Fruit fly (Drosophila melanogaster) whole organism, embryonic: ENCODE data around the gene lectin-29Ca.

Experiments used
- Aef1 ChIP-seq: fragments of 200-800 bp; sonication (Bioruptor generic); IDR thresholded peaks from 3 replicates; pipeline ENCODE4 v1.3.6; 2022; ENCODE audit warnings: missing biosample characterization, missing genetic modification characterization
- Antp ChIP-seq: fragments of 200-800 bp; sonication (Bioruptor generic); optimal IDR thresholded peaks from 3 replicates; lab custom pipeline; 2016; ENCODE audit warnings: missing biosample characterization, missing genetic modification characterization
- BEAF-32 ChIP-seq: fragments of 200-800 bp; sonication (Bioruptor generic); optimal IDR thresholded peaks from 3 replicates; lab custom pipeline; 2017; ENCODE audit warnings: missing biosample characterization, missing genetic modification characterization, mild to moderate bottlenecking, moderate library complexity, missing genetic modification reagents
- Bdp1 ChIP-seq: fragments of 200-800 bp; sonication (Bioruptor generic); optimal IDR thresholded peaks from 3 replicates; lab custom pipeline; 2016; ENCODE audit warnings: missing biosample characterization, missing genetic modification characterization
- CG10267 ChIP-seq: fragments of 200-800 bp; sonication (Bioruptor generic); optimal IDR thresholded peaks from 2 replicates; lab custom pipeline; 2018; ENCODE audit warnings: missing biosample characterization, mild to moderate bottlenecking, missing genetic modification characterization, moderate library complexity
- CG10431 ChIP-seq: fragments of 200-800 bp; sonication (Bioruptor generic); optimal IDR thresholded peaks from 3 replicates; lab custom pipeline; 2018; ENCODE audit warnings: missing biosample characterization, mild to moderate bottlenecking, missing genetic modification characterization
- CG11560 ChIP-seq: fragments of 200-800 bp; sonication (Bioruptor generic); IDR thresholded peaks from 3 replicates; pipeline ENCODE4 v1.3.6; 2022; ENCODE audit warnings: missing biosample characterization, missing genetic modification characterization
- CG11695 ChIP-seq: fragments of 200-800 bp; sonication (Bioruptor generic); IDR thresholded peaks from 3 replicates; pipeline ENCODE4 v1.3.6; 2022; ENCODE audit warnings: missing biosample characterization, missing genetic modification characterization
- CG1233 ChIP-seq: fragments of 200-800 bp; sonication (Bioruptor generic); optimal IDR thresholded peaks from 4 replicates; lab custom pipeline; 2018; ENCODE audit warnings: missing biosample characterization, mild to moderate bottlenecking, missing genetic modification characterization
- CG13123 ChIP-seq: fragments of 200-800 bp; sonication (Bioruptor generic); optimal IDR thresholded peaks from 2 replicates; lab custom pipeline; 2016; ENCODE audit warnings: missing biosample characterization, missing genetic modification characterization
- CG13775 ChIP-seq: fragments of 200-800 bp; sonication (Bioruptor generic); optimal IDR thresholded peaks from 3 replicates; lab custom pipeline; 2017; ENCODE audit warnings: missing biosample characterization, mild to moderate bottlenecking, missing genetic modification characterization
- CG14050 ChIP-seq: fragments of 200-800 bp; sonication (Bioruptor generic); IDR thresholded peaks from 3 replicates; pipeline ENCODE4 v1.3.6; 2022; ENCODE audit warnings: missing biosample characterization, missing genetic modification characterization
- CG14441 ChIP-seq: fragments of 200-800 bp; sonication (Bioruptor generic); IDR thresholded peaks from 2 replicates; pipeline ENCODE4 v1.3.6; 2022; ENCODE audit warnings: missing biosample characterization, missing genetic modification characterization
- CG1647 ChIP-seq: fragments of 200-800 bp; sonication (Bioruptor generic); optimal IDR thresholded peaks from 3 replicates; lab custom pipeline; 2016; ENCODE audit warnings: missing biosample characterization, missing genetic modification characterization
- CG17186 ChIP-seq: fragments of 200-800 bp; sonication (Bioruptor generic); optimal IDR thresholded peaks from 3 replicates; lab custom pipeline; 2017; ENCODE audit warnings: missing biosample characterization, missing genetic modification reagents, missing genetic modification characterization
- CG3995 ChIP-seq: fragments of 200-800 bp; sonication (Bioruptor generic); optimal IDR thresholded peaks from 3 replicates; lab custom pipeline; 2016; ENCODE audit warnings: missing biosample characterization, missing genetic modification characterization
- CG8290 ChIP-seq, 3 experiments: fragments of 200-800 bp; sonication (Bioruptor generic); optimal IDR thresholded peaks; 2 replicates each; lab custom pipeline; 2016 to 2019; ENCODE audit warnings: missing biosample characterization in 3 of 3, missing genetic modification characterization in 3 of 3, mild to moderate bottlenecking in 2 of 3, moderate library complexity in 1 of 3
- CG8765 ChIP-seq: fragments of 200-800 bp; sonication (Bioruptor generic); IDR thresholded peaks from 2 replicates; pipeline ENCODE4 v1.3.6; 2022; ENCODE audit warnings: missing biosample characterization, missing genetic modification characterization
- Dbx ChIP-seq: fragments of 200-800 bp; sonication (Bioruptor generic); IDR thresholded peaks from 3 replicates; pipeline ENCODE4 v1.3.6; 2022; ENCODE audit warnings: missing biosample characterization, missing genetic modification characterization
- Dp ChIP-seq: fragments of 200-800 bp; sonication (Bioruptor generic); optimal IDR thresholded peaks from 2 replicates; lab custom pipeline; 2018; ENCODE audit warnings: missing biosample characterization, mild to moderate bottlenecking, missing genetic modification characterization, moderate library complexity
- E2f2 ChIP-seq: fragments of 200-800 bp; sonication (Bioruptor generic); IDR thresholded peaks from 2 replicates; pipeline ENCODE4 v1.3.6; 2022; ENCODE audit warnings: missing biosample characterization, missing genetic modification characterization
- Elba2 ChIP-seq: fragments of 200-800 bp; sonication (Bioruptor generic); optimal IDR thresholded peaks from 3 replicates; lab custom pipeline; 2016; ENCODE audit warnings: missing biosample characterization, missing genetic modification characterization
- Ets65A ChIP-seq: fragments of 200-800 bp; sonication (Bioruptor generic); peaks from one replicate; lab custom pipeline; 2016; ENCODE audit warnings: missing biosample characterization, missing genetic modification characterization
- HLH4C ChIP-seq: fragments of 200-800 bp; sonication (Bioruptor generic); IDR thresholded peaks from 3 replicates; pipeline ENCODE4 v1.3.6; 2022; ENCODE audit warnings: missing biosample characterization, missing genetic modification characterization; ENCODE audit not compliant: partially characterized antibody
- Hr51 ChIP-seq, 2 experiments: fragments of 200-800 bp; sonication (Bioruptor generic); optimal IDR thresholded peaks; 2 replicates in 1 of 2; 3 replicates in 1 of 2; lab custom pipeline; 2016 to 2018; ENCODE audit warnings: missing biosample characterization in 2 of 2, missing genetic modification characterization in 2 of 2, mild to moderate bottlenecking in 1 of 2, moderate library complexity in 1 of 2
- MBD-R2 ChIP-seq: fragments of 200-800 bp; sonication (Bioruptor generic); IDR thresholded peaks from 2 replicates; pipeline ENCODE4 v1.3.6; 2022; ENCODE audit warnings: missing biosample characterization, missing genetic modification characterization
- Ptx1 ChIP-seq: fragments of 200-800 bp; sonication (Bioruptor generic); IDR thresholded peaks from 2 replicates; pipeline ENCODE4 v1.3.6; 2022; ENCODE audit warnings: missing biosample characterization, missing genetic modification characterization
- Sry-δ ChIP-seq: fragments of 200-800 bp; sonication (Bioruptor generic); optimal IDR thresholded peaks from 2 replicates; lab custom pipeline; 2016; ENCODE audit warnings: missing biosample characterization, missing genetic modification characterization
- al ChIP-seq: fragments of 200-800 bp; sonication (Bioruptor generic); IDR thresholded peaks from 2 replicates; pipeline ENCODE4 v1.3.6; 2022; ENCODE audit warnings: missing biosample characterization, missing genetic modification characterization
- cad ChIP-seq: fragments of >200 bp; optimal IDR thresholded peaks from 2 replicates; lab custom pipeline; 2017; ENCODE audit warnings: missing biosample characterization, missing genetic modification characterization
- chinmo ChIP-seq: fragments of 200-800 bp; sonication (Bioruptor generic); IDR thresholded peaks from 4 replicates; pipeline ENCODE4 v1.3.6; 2022; ENCODE audit warnings: missing biosample characterization, missing genetic modification characterization; ENCODE audit not compliant: partially characterized antibody
- crc ChIP-seq: fragments of 200-800 bp; sonication (Bioruptor generic); optimal IDR thresholded peaks from 2 replicates; lab custom pipeline; 2016; ENCODE audit warnings: missing biosample characterization, missing genetic modification characterization
- crp ChIP-seq, 2 experiments: fragments of 200-800 bp; sonication (Bioruptor generic); optimal IDR thresholded peaks; 2 replicates in 1 of 2; 3 replicates in 1 of 2; lab custom pipeline; 2017; ENCODE audit warnings: missing biosample characterization in 2 of 2, missing genetic modification characterization in 2 of 2, mild to moderate bottlenecking in 1 of 2, moderate library complexity in 1 of 2
- jing ChIP-seq: fragments of 200-800 bp; sonication (Bioruptor generic); optimal IDR thresholded peaks from 2 replicates; lab custom pipeline; 2018; ENCODE audit warnings: missing biosample characterization, mild to moderate bottlenecking, missing genetic modification characterization
- mam ChIP-seq: fragments of 200-800 bp; sonication (Bioruptor generic); optimal IDR thresholded peaks from 3 replicates; lab custom pipeline; 2016; ENCODE audit warnings: missing biosample characterization, missing genetic modification characterization
- p53 ChIP-seq: fragments of 200-800 bp; sonication (Bioruptor generic); optimal IDR thresholded peaks from 2 replicates; lab custom pipeline; 2016; ENCODE audit warnings: missing biosample characterization, missing genetic modification characterization
- pfk ChIP-seq: fragments of 200-800 bp; sonication (Bioruptor generic); optimal IDR thresholded peaks from 2 replicates; lab custom pipeline; 2018; ENCODE audit warnings: missing biosample characterization, mild to moderate bottlenecking, missing genetic modification characterization, moderate library complexity
- pho ChIP-seq: fragments of 200-800 bp; sonication (Bioruptor generic); optimal IDR thresholded peaks from 2 replicates; lab custom pipeline; 2016; ENCODE audit warnings: missing biosample characterization, missing genetic modification characterization
- pzg ChIP-seq: fragments of 200-800 bp; sonication (Bioruptor generic); optimal IDR thresholded peaks from 3 replicates; lab custom pipeline; 2018; ENCODE audit warnings: missing biosample characterization, mild to moderate bottlenecking, missing genetic modification characterization, moderate library complexity
- ranshi ChIP-seq: fragments of 200-800 bp; sonication (Bioruptor generic); IDR thresholded peaks from 2 replicates; pipeline ENCODE4 v1.3.6; 2022; ENCODE audit warnings: missing biosample characterization, missing genetic modification characterization
- row ChIP-seq: fragments of 200-800 bp; sonication (Bioruptor generic); IDR thresholded peaks from 3 replicates; pipeline ENCODE4 v1.3.6; 2022; ENCODE audit warnings: missing biosample characterization, missing genetic modification characterization
- stwl ChIP-seq: fragments of 200-800 bp; sonication (Bioruptor generic); optimal IDR thresholded peaks from 3 replicates; lab custom pipeline; 2018; ENCODE audit warnings: missing biosample characterization, mild to moderate bottlenecking, missing genetic modification characterization, moderate library complexity
- vvl ChIP-seq: fragments of 200-800 bp; sonication (Bioruptor generic); IDR thresholded peaks from 2 replicates; pipeline ENCODE4 v1.3.6; 2022; ENCODE audit warnings: missing biosample characterization, missing genetic modification characterization
- wor ChIP-seq: fragments of 200-800 bp; sonication (Bioruptor generic); IDR thresholded peaks from 2 replicates; pipeline ENCODE4 v1.3.6; 2022; ENCODE audit warnings: missing biosample characterization, missing genetic modification characterization
- zf30C ChIP-seq: fragments of 200-800 bp; sonication (Bioruptor generic); optimal IDR thresholded peaks from 3 replicates; lab custom pipeline; 2018; ENCODE audit warnings: missing biosample characterization, mild to moderate bottlenecking, missing genetic modification characterization

The lectin-29Ca gene

DNA sequence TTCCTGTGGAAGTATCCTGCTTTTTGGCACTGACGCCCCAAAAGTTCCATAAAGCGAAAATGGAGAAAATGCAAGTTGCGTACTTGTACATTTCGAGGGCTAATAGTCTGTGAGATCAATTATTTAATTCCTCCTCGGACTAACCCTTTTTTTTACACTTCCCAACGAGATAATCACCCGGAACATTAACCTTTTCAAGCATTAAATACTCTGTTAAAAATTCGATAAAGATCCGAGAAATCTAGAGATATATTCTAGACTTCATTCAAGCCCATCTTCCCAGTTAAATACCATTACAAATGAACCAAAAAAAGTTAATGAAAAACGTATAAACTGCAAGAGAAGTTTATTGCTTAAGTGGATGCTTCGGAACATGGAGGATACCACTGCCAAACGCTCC is at the start of gene lectin-29Ca:
TSS of gene lectin-29Ca (minus strand) at position 101 of the 400 bp plus-strand sequence.
- TF ChIP-seq chinmo (GFP tag; lab: Robert Waterston, UW): no peak
- no peak for TF ChIP-seq CG14050 (GFP tag; lab: Robert Waterston, UW)
- TF ChIP-seq wor (GFP tag; lab: Robert Waterston, UW): no peak
- no peak for TF ChIP-seq pfk (GFP tag; lab: Kevin White, UChicago)
- TF ChIP-seq Ptx1: no peak
- no peak for TF ChIP-seq CG8765 (GFP tag; lab: Robert Waterston, UW)
- no peak for TF ChIP-seq Dbx (GFP tag; lab: Robert Waterston, UW)
- TF ChIP-seq crc (GFP tag; lab: Kevin White, UChicago): no peak
- no peak for TF ChIP-seq CG1233 (GFP tag; lab: Kevin White, UChicago)
- TF ChIP-seq p53 (GFP tag; lab: Kevin White, UChicago): no peak
- no peak for TF ChIP-seq mam

DNA sequence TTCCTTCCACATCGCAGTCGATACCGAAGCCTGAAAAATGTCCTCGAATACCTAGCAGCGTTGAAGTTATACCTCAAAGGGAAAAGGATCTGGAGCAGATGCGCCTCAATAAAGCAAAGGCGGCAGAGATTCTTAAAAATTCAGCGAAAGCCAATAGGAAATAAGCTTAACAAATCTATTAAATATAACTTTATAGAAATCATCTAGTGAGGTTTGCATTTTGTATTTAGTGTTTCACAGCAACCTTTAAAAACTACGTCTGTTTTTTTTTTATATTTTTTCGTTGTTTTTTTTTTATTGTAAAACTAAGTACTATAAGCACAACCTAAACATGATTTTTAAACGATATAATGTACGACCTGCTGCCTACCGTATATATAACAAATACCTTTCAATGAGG is 48.1 kb upstream of the lectin-29Ca start, which contains the start of gene CG31897:
TSS of gene CG31897 (plus strand) at position 301 of the 400 bp plus-strand sequence.
- TF ChIP-seq cad (no peak), Ets65A (GFP tag; lab: Kevin White, UChicago) (no peak), zf30C (GFP tag; lab: Kevin White, UChicago) (no peak), ranshi (GFP tag; lab: Robert Waterston, UW) (no peak), jing (GFP tag; lab: Kevin White, UChicago) (no peak), Elba2 (GFP tag; lab: Kevin White, UChicago) (no peak), CG13775 (GFP tag; lab: Kevin White, UChicago) (no peak), Aef1 (no peak), al (no peak), CG13123 (no peak), Antp (GFP tag; lab: Kevin White, UChicago) (no peak), Hr51 (GFP tag; optimal IDR thresholded peaks at IDR 0.05; lab: Kevin White, UChicago) (no peak), Sry-δ (GFP tag; lab: Kevin White, UChicago) (no peak), pho (GFP tag; lab: Kevin White, UChicago) (no peak), CG11695 (GFP tag; lab: Robert Waterston, UW) (no peak)

DNA sequence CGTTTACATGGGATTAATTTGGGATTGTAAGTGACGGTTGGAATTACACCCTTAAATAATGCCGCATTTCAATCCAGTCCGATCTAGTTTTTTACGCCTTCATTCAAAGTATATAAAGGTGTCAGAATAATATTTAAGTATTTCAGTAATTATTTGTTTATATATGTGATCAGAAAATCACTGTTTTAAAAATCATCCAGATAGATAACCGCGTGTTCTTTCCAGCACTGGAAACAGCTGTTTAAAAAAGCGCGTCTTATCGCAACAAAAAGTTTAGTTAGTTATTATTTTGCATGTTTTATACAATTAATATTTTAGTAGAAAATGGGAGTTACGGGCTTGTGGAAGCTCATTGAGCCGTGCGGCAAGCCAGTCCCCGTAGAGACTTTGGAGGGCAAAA is 44.0 kb upstream of the lectin-29Ca start, which contains the start of gene mus201:
TSS of gene mus201 (plus strand) at position 118 of the 400 bp plus-strand sequence.
- no peak for TF ChIP-seq vvl (GFP tag; lab: Robert Waterston, UW)
- no peak for TF ChIP-seq CG8290 (GFP tag; optimal IDR thresholded peaks at IDR 0.05; lab: Kevin White, UChicago)
- no peak for TF ChIP-seq CG8290 (tag; optimal IDR thresholded peaks at IDR 0.05; lab: Kevin White, UChicago)
- peak; percentile 19 for TF ChIP-seq stwl (tag; lab: Kevin White, UChicago)
- no peak for TF ChIP-seq CG1647
- TF ChIP-seq CG11560 (tag; lab: Robert Waterston, UW): no peak
- TF ChIP-seq CG17186 (GFP tag; lab: Kevin White, UChicago): peak; percentile 13
- no peak for TF ChIP-seq Bdp1 (GFP tag; lab: Kevin White, UChicago)
- peak; percentile 68 for TF ChIP-seq CG10431 (GFP tag; lab: Kevin White, UChicago)
- no peak for TF ChIP-seq HLH4C (GFP tag; lab: Robert Waterston, UW)
- TF ChIP-seq CG3995 (GFP tag; lab: Kevin White, UChicago): peak; percentile 97
- peak; percentile 32; the same call in 1 of the 3 replicates for TF ChIP-seq row (GFP tag; lab: Robert Waterston, UW)
- peak; percentile 47; the same call in 1 of the 2 replicates for TF ChIP-seq E2f2 (GFP tag; lab: Robert Waterston, UW)
- peak; percentile 41 for TF ChIP-seq Dp (GFP tag; lab: Kevin White, UChicago)
- TF ChIP-seq MBD-R2 (GFP tag; lab: Robert Waterston, UW): peak; percentile 79
- TF ChIP-seq crp (GFP tag; optimal IDR thresholded peaks at IDR 0.05; lab: Kevin White, UChicago): peak in 1 of 2 experiments; percentile 80
- peak; percentile 23 for TF ChIP-seq pzg (GFP tag; lab: Kevin White, UChicago)
- TF ChIP-seq CG10267 (tag; lab: Kevin White, UChicago): peak; percentile 76
- TF ChIP-seq BEAF-32 (GFP tag; lab: Kevin White, UChicago): no peak
- no peak for TF ChIP-seq CG14441 (GFP tag; lab: Robert Waterston, UW)
